Worm (Caenorhabditis elegans) whole organism, young adult: ENCODE results near the gene abcf-3.
A peak's percentile ranks its signal among the peaks of the same experiment; 100 is the strongest.

ENCODE experiments used
- F57A8.1 ChIP-seq: fragments of 200-800 bp; sonication (Bioruptor generic); optimal IDR thresholded peaks from 2 replicates; lab custom pipeline; 2018; ENCODE audit warnings: mild to moderate bottlenecking, missing genetic modification characterization, moderate library complexity, missing compliant biosample characterization
- T26A5.8 ChIP-seq: sonication (generic microtip); optimal IDR thresholded peaks from 2 replicates; lab custom pipeline; 2016; ENCODE audit warnings: missing genetic modification characterization, missing compliant biosample characterization
- ZK185.1 ChIP-seq: sonication (generic microtip); optimal IDR thresholded peaks from 2 replicates; lab custom pipeline; 2016; ENCODE audit warnings: mild to moderate bottlenecking, missing genetic modification characterization, missing compliant biosample characterization; ENCODE audit not compliant: poor library complexity, severe bottlenecking
- atf-7 ChIP-seq: sonication (generic microtip); optimal IDR thresholded peaks from 2 replicates; lab custom pipeline; 2017; ENCODE audit warnings: mild to moderate bottlenecking, missing genetic modification characterization, missing compliant biosample characterization
- bed-2 ChIP-seq: fragments of 200-800 bp; sonication (Bioruptor generic); IDR thresholded peaks from 2 replicates; pipeline ENCODE4 v1.3.6; 2022; ENCODE audit warnings: missing genetic modification reagents, missing genetic modification characterization, missing compliant biosample characterization
- dpl-1 ChIP-seq: fragments of 150-350 bp; optimal IDR thresholded peaks from 2 replicates; lab custom pipeline; 2014; ENCODE audit warnings: missing biosample characterization, missing genetic modification reagents, missing genetic modification characterization
- ekl-4 ChIP-seq: fragments of 200-800 bp; sonication (Bioruptor generic); IDR thresholded peaks from 2 replicates; pipeline ENCODE4 v1.3.6; 2022; ENCODE audit warnings: missing genetic modification reagents, missing genetic modification characterization, missing compliant biosample characterization
- tbx-9 ChIP-seq: sonication (generic microtip); optimal IDR thresholded peaks from 2 replicates; lab custom pipeline; 2016; ENCODE audit warnings: borderline replicate concordance, missing genetic modification characterization, inconsistent platforms, missing compliant biosample characterization

DNA sequence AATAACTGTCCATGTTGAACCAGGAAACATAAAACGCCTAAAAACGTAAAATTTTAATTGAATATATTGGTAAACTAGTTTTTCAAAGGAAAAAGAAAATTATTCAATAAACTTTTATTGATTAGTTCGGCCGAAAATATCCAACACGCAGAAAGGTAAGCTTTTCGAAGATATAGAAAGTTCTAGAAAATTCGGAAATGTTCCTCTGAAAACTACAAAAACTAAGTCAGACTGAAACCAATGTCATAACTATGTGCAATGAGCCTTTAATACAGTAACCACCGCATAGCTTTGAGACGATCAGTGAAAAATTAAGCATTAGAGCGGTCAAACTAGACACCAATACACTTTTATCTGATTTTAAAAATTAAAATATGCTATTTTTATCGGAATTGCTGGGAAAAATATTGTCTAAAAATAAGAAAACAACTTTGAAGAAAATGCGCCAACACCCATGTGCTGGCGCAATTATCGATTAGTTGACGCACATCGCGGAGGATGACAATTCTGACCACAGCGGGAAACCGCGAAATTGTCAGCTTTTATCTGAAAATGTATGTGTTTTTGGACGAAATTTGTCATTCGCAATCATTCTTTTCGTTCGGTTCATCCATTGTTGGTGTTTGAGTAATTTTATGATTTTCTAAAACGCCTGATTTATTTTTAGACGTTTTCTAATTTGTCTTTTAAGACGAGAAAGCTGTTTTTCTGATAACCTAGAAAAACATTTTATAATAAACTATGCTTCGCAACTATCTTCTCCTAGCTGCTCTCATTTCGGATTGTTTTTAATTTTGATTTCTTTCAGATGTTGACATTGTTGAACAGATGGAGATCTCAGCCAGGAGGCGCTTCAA, 25.4 kb downstream of the abcf-3 start, which contains the start of the genes C23G10.7 and rpn-2:
- TF ChIP-seq tbx-9 (tag; lab: Kevin White, UChicago), result no peak
- peak; percentile 29; the same call in 1 of the 2 replicates for TF ChIP-seq ekl-4 (GFP tag; lab: Robert Waterston, UW)
- TF ChIP-seq dpl-1, result peak; percentile 62
- TF ChIP-seq ZK185.1, result no peak
- no peak for TF ChIP-seq F57A8.1 (GFP tag; lab: Kevin White, UChicago)
- TF ChIP-seq bed-2 (GFP tag; lab: Robert Waterston, UW), result no peak
- TF ChIP-seq atf-7 (tag; lab: Kevin White, UChicago), result no peak
- TF ChIP-seq T26A5.8, result no peak
